Worm (Caenorhabditis elegans) whole organism, L2 larva: ENCODE measurements around the gene marg-1.

Source experiments
- C34F6.9 ChIP-seq: fragments of 150-350 bp; optimal IDR thresholded peaks from 2 replicates; lab custom pipeline; 2014; ENCODE audit warnings: missing biosample characterization, missing genetic modification characterization
- F13H6.1 ChIP-seq: sonication (generic microtip); optimal IDR thresholded peaks from 2 replicates; lab custom pipeline; 2016; ENCODE audit warnings: missing genetic modification characterization, missing compliant biosample characterization
- R02D3.7 ChIP-seq: fragments of 150-350 bp; optimal IDR thresholded peaks from 2 replicates; lab custom pipeline; 2014; ENCODE audit warnings: missing biosample characterization, missing genetic modification characterization
- ZK546.5 ChIP-seq: sonication (generic microtip); optimal IDR thresholded peaks from 2 replicates; lab custom pipeline; 2017; ENCODE audit warnings: missing biosample characterization, missing genetic modification characterization
- alr-1 ChIP-seq: fragments of 150-350 bp; optimal IDR thresholded peaks from 2 replicates; lab custom pipeline; 2014; ENCODE audit warnings: missing biosample characterization, missing genetic modification characterization
- aly-2 ChIP-seq: fragments of 150-350 bp; optimal IDR thresholded peaks from 2 replicates; lab custom pipeline; 2014; ENCODE audit warnings: missing biosample characterization, missing genetic modification characterization
- ama-1 ChIP-seq: fragments of 150-350 bp; optimal IDR thresholded peaks from 2 replicates; lab custom pipeline; 2018; ENCODE audit warnings: inconsistent platforms
- blmp-1 ChIP-seq: sonication (generic microtip); optimal IDR thresholded peaks from 2 replicates; lab custom pipeline; 2017; ENCODE audit warnings: missing genetic modification characterization, mild to moderate bottlenecking, missing compliant biosample characterization, antibody characterized with exemption, moderate library complexity; ENCODE audit not compliant: insufficient read depth
- crh-2 ChIP-seq: sonication (generic microtip); optimal IDR thresholded peaks from 2 replicates; lab custom pipeline; 2017; ENCODE audit warnings: missing biosample characterization, missing genetic modification characterization
- dmd-4 ChIP-seq: sonication (generic microtip); optimal IDR thresholded peaks from 2 replicates; lab custom pipeline; 2017; ENCODE audit warnings: missing biosample characterization, missing genetic modification characterization
- egl-27 ChIP-seq: sonication (generic microtip); optimal IDR thresholded peaks from 3 replicates; lab custom pipeline; 2017; ENCODE audit warnings: missing biosample characterization, missing genetic modification reagents, missing genetic modification characterization
- elt-1 ChIP-seq: fragments of 150-350 bp; optimal IDR thresholded peaks from 2 replicates; lab custom pipeline; 2014; ENCODE audit warnings: missing biosample characterization, missing genetic modification characterization
- elt-3 ChIP-seq: sonication (generic microtip); optimal IDR thresholded peaks from 2 replicates; lab custom pipeline; 2017; ENCODE audit warnings: missing biosample characterization, missing genetic modification characterization
- fos-1 ChIP-seq: fragments of 150-350 bp; optimal IDR thresholded peaks from 2 replicates; lab custom pipeline; 2014; ENCODE audit warnings: missing biosample characterization, missing genetic modification characterization
- gmeb-1 ChIP-seq: fragments of 150-350 bp; optimal IDR thresholded peaks from 2 replicates; lab custom pipeline; 2014; ENCODE audit warnings: missing biosample characterization, missing genetic modification characterization
- lin-11 ChIP-seq: fragments of 150-350 bp; sonication (generic microtip); optimal IDR thresholded peaks from 2 replicates; lab custom pipeline; 2014; ENCODE audit warnings: missing biosample characterization, missing genetic modification characterization, inconsistent platforms, mixed read lengths
- lin-39 ChIP-seq: fragments of 150-350 bp; optimal IDR thresholded peaks from 2 replicates; lab custom pipeline; 2014; ENCODE audit warnings: missing biosample characterization, missing genetic modification reagents, missing genetic modification characterization
- lsy-2 ChIP-seq, 2 experiments: fragments of 150-350 bp in 1 of 2; sonication (generic microtip) in 1 of 2; optimal IDR thresholded peaks; 2 replicates each; lab custom pipeline; 2014 to 2017; ENCODE audit warnings: missing biosample characterization in 2 of 2, missing genetic modification characterization in 2 of 2
- mbf-1 ChIP-seq: sonication (generic microtip); optimal IDR thresholded peaks from 2 replicates; lab custom pipeline; 2017; ENCODE audit warnings: missing biosample characterization, missing genetic modification characterization
- mdl-1 ChIP-seq, 2 experiments: fragments of 150-350 bp in 1 of 2; sonication (generic microtip) in 1 of 2; optimal IDR thresholded peaks; 2 replicates each; lab custom pipeline; 2017; ENCODE audit warnings: missing biosample characterization in 2 of 2, missing genetic modification characterization in 2 of 2
- nhr-10 ChIP-seq: sonication (generic microtip); optimal IDR thresholded peaks from 2 replicates; lab custom pipeline; 2017; ENCODE audit warnings: missing biosample characterization, missing genetic modification characterization
- nhr-129 ChIP-seq: fragments of 150-350 bp; optimal IDR thresholded peaks from 2 replicates; lab custom pipeline; 2014; ENCODE audit warnings: missing biosample characterization, missing genetic modification characterization
- nhr-21 ChIP-seq: fragments of 150-350 bp; optimal IDR thresholded peaks from 2 replicates; lab custom pipeline; 2014; ENCODE audit warnings: missing biosample characterization, missing genetic modification characterization
- nhr-23 ChIP-seq: fragments of 150-350 bp; optimal IDR thresholded peaks from 2 replicates; lab custom pipeline; 2014; ENCODE audit warnings: missing biosample characterization, missing genetic modification reagents, missing genetic modification characterization
- nhr-237 ChIP-seq: fragments of 150-350 bp; optimal IDR thresholded peaks from 2 replicates; lab custom pipeline; 2014; ENCODE audit warnings: missing biosample characterization, missing genetic modification characterization
- nhr-25 ChIP-seq: fragments of 150-350 bp; sonication (generic microtip); optimal IDR thresholded peaks from 3 replicates; lab custom pipeline; 2014; ENCODE audit warnings: missing biosample characterization, missing genetic modification characterization
- nhr-6 ChIP-seq: fragments of 150-350 bp; optimal IDR thresholded peaks from 2 replicates; lab custom pipeline; 2014; ENCODE audit warnings: missing biosample characterization, missing genetic modification characterization
- nhr-77 ChIP-seq: fragments of 150-350 bp; optimal IDR thresholded peaks from 2 replicates; lab custom pipeline; 2014; ENCODE audit warnings: missing biosample characterization, missing genetic modification characterization
- sem-4 ChIP-seq: fragments of 150-350 bp; optimal IDR thresholded peaks from 2 replicates; lab custom pipeline; 2014; ENCODE audit warnings: missing biosample characterization, missing genetic modification reagents, missing genetic modification characterization
- skn-1 ChIP-seq: sonication (generic microtip); optimal IDR thresholded peaks from 2 replicates; lab custom pipeline; 2017; ENCODE audit warnings: missing biosample characterization, missing genetic modification characterization
- sma-3 ChIP-seq: sonication (generic microtip); optimal IDR thresholded peaks from 2 replicates; lab custom pipeline; 2016; ENCODE audit warnings: missing genetic modification reagents, missing genetic modification characterization, missing compliant biosample characterization
- sma-9 ChIP-seq, 2 experiments: fragments of 150-350 bp in 1 of 2; sonication (generic microtip) in 1 of 2; optimal IDR thresholded peaks; 2 replicates each; lab custom pipeline; 2014 to 2016; ENCODE audit warnings: missing genetic modification characterization in 2 of 2, mild to moderate bottlenecking in 1 of 2, missing biosample characterization in 1 of 2, missing compliant biosample characterization in 1 of 2, missing genetic modification reagents in 1 of 2, moderate library complexity in 1 of 2
- snpc-4 ChIP-seq: fragments of 150-350 bp; optimal IDR thresholded peaks from 2 replicates; lab custom pipeline; 2014; ENCODE audit warnings: missing biosample characterization, missing genetic modification characterization
- unc-55 ChIP-seq: fragments of 150-350 bp; sonication (generic microtip); optimal IDR thresholded peaks from 3 replicates; lab custom pipeline; 2014; ENCODE audit warnings: missing biosample characterization, missing genetic modification reagents, missing genetic modification characterization
- unc-62 ChIP-seq: fragments of 150-350 bp; optimal IDR thresholded peaks from 2 replicates; lab custom pipeline; 2014; ENCODE audit warnings: missing biosample characterization, missing genetic modification reagents, missing genetic modification characterization
- zag-1 ChIP-seq: fragments of 150-350 bp; optimal IDR thresholded peaks from 2 replicates; lab custom pipeline; 2014; ENCODE audit warnings: missing biosample characterization, missing genetic modification characterization
- ztf-1 ChIP-seq: fragments of 200-800 bp; sonication (Bioruptor generic); conservative IDR thresholded peaks from 2 replicates; pipeline ENCODE4 v1.3.6; 2022; ENCODE audit warnings: missing genetic modification characterization, missing compliant biosample characterization
- ztf-11 ChIP-seq: sonication (generic microtip); optimal IDR thresholded peaks from 2 replicates; lab custom pipeline; 2017; ENCODE audit warnings: missing biosample characterization, missing genetic modification characterization

marg-1 gene

DNA sequence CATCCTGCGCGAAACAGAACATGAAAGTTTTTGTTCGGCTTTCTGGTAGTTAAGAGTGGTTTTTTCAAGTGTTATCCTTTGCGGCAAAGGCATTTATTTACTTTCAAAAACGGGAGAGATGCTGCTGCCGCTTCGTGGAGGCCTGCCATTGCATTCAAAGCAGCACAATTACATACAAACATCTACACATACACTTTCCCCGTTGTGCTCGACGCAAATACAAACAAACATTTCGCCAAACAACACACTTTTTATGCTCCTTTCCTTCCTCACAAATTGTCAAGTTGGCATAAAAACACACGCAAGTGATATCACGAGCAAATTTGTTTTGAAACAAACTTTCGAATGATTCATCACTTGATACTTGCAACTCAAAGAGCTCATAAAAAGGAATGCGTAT lies 45.2 kb upstream of the marg-1 start:
- peak; percentile 73 for TF ChIP-seq F13H6.1
- no peak for TF ChIP-seq aly-2 (tag; lab: Kevin White, UChicago)
- TF ChIP-seq nhr-129 (tag; lab: Kevin White, UChicago): peak; percentile 32
- TF ChIP-seq unc-62 (GFP tag; lab: Kevin White, UChicago): no peak
- no peak for TF ChIP-seq sma-9 (GFP tag; optimal IDR thresholded peaks at IDR 0.05; lab: Kevin White, UChicago)
- TF ChIP-seq sma-9 (tag; optimal IDR thresholded peaks at IDR 0.05; lab: Kevin White, UChicago): no peak
- TF ChIP-seq, all 48 proteins: peak for 2

ce11 chrX:3824907-3825689 lies 44.2 kb upstream of the marg-1 start:
- no peak for TF ChIP-seq lin-11 (tag; lab: Kevin White, UChicago)
- TF ChIP-seq ZK546.5 (tag; lab: Kevin White, UChicago): no peak
- TF ChIP-seq sma-9 (GFP tag; optimal IDR thresholded peaks at IDR 0.05; lab: Kevin White, UChicago): peak; percentile 51
- no peak for TF ChIP-seq sma-9 (tag; optimal IDR thresholded peaks at IDR 0.05; lab: Kevin White, UChicago)
- no peak for TF ChIP-seq lsy-2 (tag; optimal IDR thresholded peaks at IDR 0.05; lab: Kevin White, UChicago)
- no peak for TF ChIP-seq nhr-10 (tag; lab: Kevin White, UChicago)
- no peak for TF ChIP-seq sma-3
- no peak for TF ChIP-seq unc-55 (GFP tag; lab: Kevin White, UChicago)
- TF ChIP-seq alr-1 (tag; lab: Kevin White, UChicago): no peak
- no peak for TF ChIP-seq nhr-77 (tag; lab: Kevin White, UChicago)
- no peak for TF ChIP-seq nhr-25
- peak; percentile 9 for TF ChIP-seq fos-1
- TF ChIP-seq egl-27 (tag; lab: Kevin White, UChicago): no peak
- no peak for TF ChIP-seq mbf-1 (tag; lab: Kevin White, UChicago)
- TF ChIP-seq crh-2 (tag; lab: Kevin White, UChicago): peak; percentile 50
- TF ChIP-seq aly-2 (tag; lab: Kevin White, UChicago): no peak
- no peak for TF ChIP-seq snpc-4 (tag; lab: Kevin White, UChicago)
- TF ChIP-seq ama-1 (lab: Kevin White, UChicago): no peak
- TF ChIP-seq nhr-21 (tag; lab: Kevin White, UChicago): no peak
- no peak for TF ChIP-seq C34F6.9 (tag; lab: Kevin White, UChicago)
- TF ChIP-seq zag-1: no peak
- TF ChIP-seq nhr-129 (tag; lab: Kevin White, UChicago): no peak
- TF ChIP-seq elt-3 (tag; lab: Kevin White, UChicago): no peak
- TF ChIP-seq ztf-1: no peak

ce11 chrX:3824443-3824842 lies 43.5 kb upstream of the marg-1 start:
- TF ChIP-seq alr-1 (tag; lab: Kevin White, UChicago): no peak
- no peak for TF ChIP-seq lin-11 (tag; lab: Kevin White, UChicago)
- TF ChIP-seq nhr-21 (tag; lab: Kevin White, UChicago): peak; percentile 58
- TF ChIP-seq, all 48 proteins: peak for 1

DNA sequence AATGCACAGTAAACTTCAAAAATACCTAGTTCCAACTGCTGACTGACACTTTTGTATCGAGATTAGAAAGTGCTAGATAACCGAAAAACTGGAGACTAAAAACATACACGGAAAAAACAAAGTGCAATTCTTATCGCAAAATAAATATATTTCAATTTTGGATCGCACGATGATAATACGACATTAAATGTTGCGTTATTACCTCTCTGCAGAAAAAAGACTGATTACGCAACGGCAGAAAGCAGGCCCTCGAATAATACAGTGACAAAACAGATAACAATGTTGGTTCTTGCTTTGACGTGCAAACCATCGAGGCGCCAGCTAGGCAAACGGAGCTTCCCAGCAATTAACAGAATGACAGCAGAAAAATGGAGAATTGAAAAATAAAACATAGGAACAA lies 42.9 kb upstream of the marg-1 start:
- peak; percentile 78 for TF ChIP-seq crh-2 (tag; lab: Kevin White, UChicago)
- no peak for TF ChIP-seq snpc-4 (tag; lab: Kevin White, UChicago)
- TF ChIP-seq lsy-2 (tag; optimal IDR thresholded peaks at IDR 0.05; lab: Kevin White, UChicago): peak in 1 of 2 experiments; percentile 2
- peak; percentile 91 for TF ChIP-seq fos-1
- TF ChIP-seq F13H6.1: peak; percentile 71
- peak; percentile 15 for TF ChIP-seq skn-1 (tag; lab: Kevin White, UChicago)
- peak; percentile 68 for TF ChIP-seq sma-3
- peak; percentile 88 for TF ChIP-seq sma-9 (GFP tag; optimal IDR thresholded peaks at IDR 0.05; lab: Kevin White, UChicago)
- no peak for TF ChIP-seq sma-9 (tag; optimal IDR thresholded peaks at IDR 0.05; lab: Kevin White, UChicago)
- peak; percentile 10 for TF ChIP-seq gmeb-1
- TF ChIP-seq sem-4 (tag; lab: Kevin White, UChicago): no peak
- no peak for TF ChIP-seq nhr-21 (tag; lab: Kevin White, UChicago)
- TF ChIP-seq ztf-1: no peak

- TF ChIP-seq mdl-1 (tag; optimal IDR thresholded peaks at IDR 0.05; lab: Kevin White, UChicago) (no peak), blmp-1 (tag; lab: Kevin White, UChicago) (no peak), elt-3 (tag; lab: Kevin White, UChicago) (no peak), sma-9 (GFP tag; optimal IDR thresholded peaks at IDR 0.05; lab: Kevin White, UChicago) (peak; percentile 4), sma-9 (tag; optimal IDR thresholded peaks at IDR 0.05; lab: Kevin White, UChicago) (no peak), sma-3 (no peak), C34F6.9 (tag; lab: Kevin White, UChicago) (no peak), ztf-1 (no peak), R02D3.7 (tag; lab: Kevin White, UChicago) (no peak), dmd-4 (no peak), nhr-21 (tag; lab: Kevin White, UChicago) (no peak), nhr-25 (no peak), elt-1 (tag; lab: Kevin White, UChicago) (no peak), ZK546.5 (tag; lab: Kevin White, UChicago) (no peak), lsy-2 (tag; optimal IDR thresholded peaks at IDR 0.05; lab: Kevin White, UChicago) (no peak), lin-39 (no peak), gmeb-1 (no peak), crh-2 (tag; lab: Kevin White, UChicago) (peak; percentile 3), nhr-23 (tag; lab: Kevin White, UChicago) (no peak), ztf-11 (tag; lab: Kevin White, UChicago) (no peak), snpc-4 (tag; lab: Kevin White, UChicago) (no peak), nhr-129 (tag; lab: Kevin White, UChicago) (peak; percentile 62), skn-1 (tag; lab: Kevin White, UChicago) (no peak), nhr-6 (tag; lab: Kevin White, UChicago) (no peak), nhr-237 (tag; lab: Kevin White, UChicago) (no peak), F13H6.1 (no peak), nhr-77 (tag; lab: Kevin White, UChicago) (no peak)
These were observed 41.1 kb upstream of the marg-1 start for ce11 chrX:3822061-3822460.
